Worm (Caenorhabditis elegans): Measurements from ENCODE around the gene C40H1.9.

Gene C40H1.9

ce11 chrIII:9344347-9344746 is 24.6 kb downstream of the C40H1.9 start, which contains the start of gene emb-9:
Gene emb-9, minus strand, starts transcription at chrIII:9344447.
- no peak for TF ChIP-seq him-1 (tag; optimal IDR thresholded peaks at IDR 0.05)
- TF ChIP-seq dao-5 (tag; optimal IDR thresholded peaks at IDR 0.05) = no peak
- no peak for TF ChIP-seq W03F9.2 (tag; optimal IDR thresholded peaks at IDR 0.05)

- TF ChIP-seq dao-5 (tag; optimal IDR thresholded peaks at IDR 0.05) = no peak
- TF ChIP-seq W03F9.2 (tag; optimal IDR thresholded peaks at IDR 0.05) = no peak
- TF ChIP-seq him-1 (tag; optimal IDR thresholded peaks at IDR 0.05) = no peak
Observed at ce11 chrIII:9346114-9346513, 26.4 kb downstream of the C40H1.9 start.

ce11 chrIII:9346722-9347121 is 27.0 kb downstream of the C40H1.9 start:
- TF ChIP-seq dao-5 (tag; optimal IDR thresholded peaks at IDR 0.05) (no peak), him-1 (tag; optimal IDR thresholded peaks at IDR 0.05) (no peak)

DNA sequence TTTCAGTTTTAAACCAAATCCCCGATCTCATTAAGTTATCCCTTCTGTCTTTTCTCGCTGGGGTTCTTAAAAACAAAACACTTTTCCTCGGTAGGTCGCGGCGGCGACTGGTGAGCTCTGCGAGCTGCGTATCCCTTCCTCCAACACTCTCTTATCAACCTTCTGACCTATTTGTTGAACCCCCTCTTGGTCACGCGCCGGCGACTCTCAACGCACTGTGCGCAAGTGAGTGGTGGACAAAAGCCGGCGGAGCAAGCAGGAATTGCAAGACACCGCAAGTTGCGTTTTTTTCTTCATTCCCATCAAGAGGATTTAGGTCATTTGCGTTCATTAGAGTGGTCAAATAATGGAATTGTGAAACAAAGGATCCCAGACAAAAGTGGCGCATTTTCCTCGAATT is 34.1 kb downstream of the C40H1.9 start:
- TF ChIP-seq him-1 (tag; optimal IDR thresholded peaks at IDR 0.05) (no peak), W03F9.2 (tag; optimal IDR thresholded peaks at IDR 0.05) (no peak), dao-5 (tag; optimal IDR thresholded peaks at IDR 0.05) (no peak)

ce11 chrIII:9355412-9355969 is 35.8 kb downstream of the C40H1.9 start, which contains the start of gene chtb-1:
Gene chtb-1, minus strand, starts transcription at chrIII:9355462.
- TF ChIP-seq W03F9.2 (tag; optimal IDR thresholded peaks at IDR 0.05) = no peak
- no peak for TF ChIP-seq him-1 (tag; optimal IDR thresholded peaks at IDR 0.05)
- TF ChIP-seq dao-5 (tag; optimal IDR thresholded peaks at IDR 0.05) = no peak

DNA sequence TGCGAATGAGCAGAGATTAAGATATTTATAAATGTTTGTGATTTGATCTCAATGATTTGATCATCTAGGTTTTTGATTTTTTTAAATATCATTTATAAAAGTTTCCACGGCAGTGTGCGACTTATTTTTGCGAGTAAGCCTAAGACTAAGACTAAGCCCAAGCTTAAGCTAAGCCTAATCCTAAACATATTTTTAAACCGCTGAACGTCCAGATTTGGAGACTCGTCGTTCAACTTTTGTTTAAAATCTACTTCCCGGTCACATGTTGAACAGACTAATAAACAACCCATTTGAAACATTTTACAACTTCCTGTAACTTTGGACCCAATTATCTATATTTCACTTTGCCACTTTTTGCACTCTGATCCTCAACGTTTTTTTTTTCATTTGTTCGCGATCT is 39.3 kb downstream of the C40H1.9 start, which contains the start of gene K04H4.5:
TSS of gene K04H4.5 (plus strand) at position 301 of the 400 bp plus-strand sequence.
- TF ChIP-seq dao-5 (tag; optimal IDR thresholded peaks at IDR 0.05) (no peak), W03F9.2 (tag; optimal IDR thresholded peaks at IDR 0.05) (no peak), him-1 (tag; optimal IDR thresholded peaks at IDR 0.05) (no peak)

- TF ChIP-seq him-1 (tag; optimal IDR thresholded peaks at IDR 0.05) (no peak), dao-5 (tag; optimal IDR thresholded peaks at IDR 0.05) (no peak), W03F9.2 (tag; optimal IDR thresholded peaks at IDR 0.05) (no peak)
Observed at ce11 chrIII:9361228-9361627, 41.5 kb downstream of the C40H1.9 start, which contains the start of gene flp-25. Gene flp-25, plus strand, starts transcription at chrIII:9361528.

DNA sequence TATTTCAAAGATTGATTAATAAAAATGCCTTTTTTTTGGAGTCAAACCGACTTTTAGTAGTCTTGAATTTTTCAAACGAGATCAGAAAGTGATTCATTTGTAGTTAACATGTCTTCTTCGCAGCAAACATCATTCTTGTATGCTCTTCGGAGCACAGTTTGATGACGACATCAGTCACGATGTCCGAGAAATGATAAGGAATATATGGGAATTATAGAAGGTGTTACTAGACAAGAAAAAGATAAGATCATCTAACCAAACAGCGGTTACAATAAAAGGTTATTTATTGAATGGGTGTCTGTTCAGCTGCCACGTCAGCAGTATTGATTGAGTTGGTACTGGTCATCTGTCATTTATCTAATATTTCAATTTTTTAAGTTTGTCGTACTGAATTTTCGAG is 46.6 kb downstream of the C40H1.9 start:
- no peak for TF ChIP-seq him-1 (tag; optimal IDR thresholded peaks at IDR 0.05)
- no peak for TF ChIP-seq W03F9.2 (tag; optimal IDR thresholded peaks at IDR 0.05)
- TF ChIP-seq dao-5 (tag; optimal IDR thresholded peaks at IDR 0.05) = no peak

- TF ChIP-seq him-1 (tag; optimal IDR thresholded peaks at IDR 0.05) = no peak
- no peak for TF ChIP-seq W03F9.2 (tag; optimal IDR thresholded peaks at IDR 0.05)
- no peak for TF ChIP-seq dao-5 (tag; optimal IDR thresholded peaks at IDR 0.05)
Observed at ce11 chrIII:9366971-9367370, 47.2 kb downstream of the C40H1.9 start, which contains the start of gene crn-6. Gene crn-6, plus strand, starts transcription at chrIII:9367271.

Measured in whole organism, L4/young adult.